Fruit fly (Drosophila melanogaster) whole organism, wandering third instar larva: Measurements from ENCODE around the gene Vajk1.

ENCODE experiments used
- Dif ChIP-seq: fragments of 200-275, 200-300 bp; sonication (Bioruptor generic); optimal IDR thresholded peaks from 2 replicates; lab custom pipeline; 2018; ENCODE audit warnings: missing biosample characterization, missing genetic modification characterization; ENCODE audit not compliant: partially characterized antibody
- Jra ChIP-seq: sonication (Bioruptor generic); optimal IDR thresholded peaks from 2 replicates; lab custom pipeline; 2016; ENCODE audit warnings: missing biosample characterization, missing genetic modification characterization
- N ChIP-seq: fragments of >200 bp; optimal IDR thresholded peaks from 2 replicates; lab custom pipeline; 2018; ENCODE audit warnings: missing biosample characterization, missing external identifiers, missing genetic modification characterization
- br ChIP-seq: fragments of 200-800 bp; sonication (Bioruptor generic); optimal IDR thresholded peaks from 2 replicates; lab custom pipeline; 2016; ENCODE audit warnings: missing biosample characterization, missing genetic modification characterization
- fru ChIP-seq: fragments of 200-800 bp; sonication (Bioruptor generic); optimal IDR thresholded peaks from 3 replicates; lab custom pipeline; 2016; ENCODE audit warnings: missing biosample characterization, mild to moderate bottlenecking, missing genetic modification characterization
- h ChIP-seq: fragments of 200-800 bp; sonication (Bioruptor generic); optimal IDR thresholded peaks from 3 replicates; lab custom pipeline; 2016; ENCODE audit warnings: missing biosample characterization, mild to moderate bottlenecking, missing genetic modification characterization
- pan ChIP-seq: fragments of >200 bp; optimal IDR thresholded peaks from 2 replicates; lab custom pipeline; 2017
- psq ChIP-seq: fragments of 200-800 bp; sonication (Bioruptor generic); optimal IDR thresholded peaks from 3 replicates; lab custom pipeline; 2017; ENCODE audit warnings: missing biosample characterization, mild to moderate bottlenecking, missing genetic modification characterization, moderate library complexity
- rgr ChIP-seq: fragments of 200-800 bp; sonication (Bioruptor generic); optimal IDR thresholded peaks from 3 replicates; lab custom pipeline; 2016; ENCODE audit warnings: missing biosample characterization, mild to moderate bottlenecking, missing genetic modification characterization
- sv ChIP-seq: fragments of 200-800 bp; sonication (Bioruptor generic); optimal IDR thresholded peaks from 3 replicates; lab custom pipeline; 2016; ENCODE audit warnings: missing biosample characterization, missing genetic modification characterization
- tai ChIP-seq: sonication (Bioruptor generic); optimal IDR thresholded peaks from 2 replicates; lab custom pipeline; 2016; ENCODE audit warnings: missing biosample characterization, missing genetic modification characterization
- usp ChIP-seq: fragments of >200 bp; optimal IDR thresholded peaks from 2 replicates; lab custom pipeline; 2017; ENCODE audit warnings: missing biosample characterization, missing genetic modification characterization

- TF ChIP-seq N (GFP tag; lab: Kevin White, UChicago) (no peak), pan (no peak), psq (GFP tag; lab: Kevin White, UChicago) (no peak), sv (GFP tag; lab: Kevin White, UChicago) (no peak), Dif (no peak), tai (GFP tag; lab: Kevin White, UChicago) (no peak), br (GFP tag; lab: Kevin White, UChicago) (no peak), Jra (GFP tag; lab: Kevin White, UChicago) (no peak), fru (GFP tag; lab: Kevin White, UChicago) (no peak), usp (GFP tag; lab: Kevin White, UChicago) (no peak), h (GFP tag; lab: Kevin White, UChicago) (no peak), rgr (GFP tag; lab: Kevin White, UChicago) (no peak)
These were observed 46.7 kb downstream of the Vajk1 start for dm6 chr2L:13876698-13877097.
